Fruit fly (Drosophila melanogaster) whole organism, embryonic: ENCODE measurements around the gene CG31041.

Experiments
- Antp ChIP-seq: fragments of 200-800 bp; sonication (Bioruptor generic); optimal IDR thresholded peaks from 3 replicates; lab custom pipeline; 2016; ENCODE audit warnings: missing biosample characterization, missing genetic modification characterization
- Asciz ChIP-seq: fragments of 200-800 bp; sonication (Bioruptor generic); optimal IDR thresholded peaks from 2 replicates; lab custom pipeline; 2017; ENCODE audit warnings: missing biosample characterization, mild to moderate bottlenecking, missing genetic modification characterization, missing genetic modification reagents
- Bdp1 ChIP-seq: fragments of 200-800 bp; sonication (Bioruptor generic); optimal IDR thresholded peaks from 3 replicates; lab custom pipeline; 2016; ENCODE audit warnings: missing biosample characterization, missing genetic modification characterization
- Blimp-1 ChIP-seq: fragments of 200-800 bp; sonication (Bioruptor generic); optimal IDR thresholded peaks from 3 replicates; lab custom pipeline; 2018; ENCODE audit warnings: missing biosample characterization, missing genetic modification characterization, mild to moderate bottlenecking, moderate library complexity, missing genetic modification reagents
- CG10147 ChIP-seq: fragments of 200-800 bp; sonication (Bioruptor generic); optimal IDR thresholded peaks from 2 replicates; lab custom pipeline; 2019; ENCODE audit warnings: missing biosample characterization, mild to moderate bottlenecking, missing genetic modification characterization, moderate library complexity
- CG10274 ChIP-seq: fragments of 200-800 bp; sonication (Bioruptor generic); optimal IDR thresholded peaks from 3 replicates; lab custom pipeline; 2017; ENCODE audit warnings: missing biosample characterization, mild to moderate bottlenecking, missing genetic modification characterization
- CG11247 ChIP-seq: fragments of 200-800 bp; sonication (Bioruptor generic); IDR thresholded peaks from 2 replicates; pipeline ENCODE4 v1.3.6; 2022; ENCODE audit warnings: missing biosample characterization, missing genetic modification characterization
- CG1233 ChIP-seq: fragments of 200-800 bp; sonication (Bioruptor generic); optimal IDR thresholded peaks from 4 replicates; lab custom pipeline; 2018; ENCODE audit warnings: missing biosample characterization, mild to moderate bottlenecking, missing genetic modification characterization
- CG13424 ChIP-seq: fragments of 200-800 bp; sonication (Bioruptor generic); optimal IDR thresholded peaks from 2 replicates; lab custom pipeline; 2019; ENCODE audit warnings: missing biosample characterization, mild to moderate bottlenecking, missing genetic modification characterization, moderate library complexity
- CG13775 ChIP-seq: fragments of 200-800 bp; sonication (Bioruptor generic); optimal IDR thresholded peaks from 3 replicates; lab custom pipeline; 2017; ENCODE audit warnings: missing biosample characterization, mild to moderate bottlenecking, missing genetic modification characterization
- CG14667 ChIP-seq: fragments of 200-800 bp; sonication (Bioruptor generic); IDR thresholded peaks from 2 replicates; pipeline ENCODE4 v1.3.6; 2022; ENCODE audit warnings: missing biosample characterization, missing genetic modification characterization
- CG1647 ChIP-seq: fragments of 200-800 bp; sonication (Bioruptor generic); optimal IDR thresholded peaks from 3 replicates; lab custom pipeline; 2016; ENCODE audit warnings: missing biosample characterization, missing genetic modification characterization
- CG16863 ChIP-seq: fragments of 200-800 bp; sonication (Bioruptor generic); optimal IDR thresholded peaks from 3 replicates; lab custom pipeline; 2016; ENCODE audit warnings: missing biosample characterization, missing genetic modification characterization
- CG17186 ChIP-seq: fragments of 200-800 bp; sonication (Bioruptor generic); optimal IDR thresholded peaks from 3 replicates; lab custom pipeline; 2017; ENCODE audit warnings: missing biosample characterization, missing genetic modification reagents, missing genetic modification characterization
- CG18619 ChIP-seq: fragments of 200-800 bp; sonication (Bioruptor generic); optimal IDR thresholded peaks from 3 replicates; lab custom pipeline; 2017; ENCODE audit warnings: missing biosample characterization, mild to moderate bottlenecking, missing genetic modification characterization
- CG2889 ChIP-seq: fragments of 200-800 bp; sonication (Bioruptor generic); IDR thresholded peaks from 3 replicates; pipeline ENCODE4 v1.3.6; 2022; ENCODE audit warnings: missing biosample characterization, missing genetic modification characterization
- CG31388 ChIP-seq: fragments of 200-800 bp; sonication (Bioruptor generic); optimal IDR thresholded peaks from 2 replicates; lab custom pipeline; 2016; ENCODE audit warnings: missing biosample characterization, missing genetic modification characterization
- CG3163 ChIP-seq: fragments of 200-800 bp; sonication (Bioruptor generic); optimal IDR thresholded peaks from 3 replicates; lab custom pipeline; 2016; ENCODE audit warnings: missing biosample characterization, missing genetic modification characterization
- CG8290 ChIP-seq, 3 experiments: fragments of 200-800 bp; sonication (Bioruptor generic); optimal IDR thresholded peaks; 2 replicates each; lab custom pipeline; 2016 to 2019; ENCODE audit warnings: missing biosample characterization in 3 of 3, missing genetic modification characterization in 3 of 3, mild to moderate bottlenecking in 2 of 3, moderate library complexity in 1 of 3
- CG8944 ChIP-seq: fragments of 200-800 bp; sonication (Bioruptor generic); optimal IDR thresholded peaks from 3 replicates; lab custom pipeline; 2016; ENCODE audit warnings: missing biosample characterization, missing genetic modification characterization
- CG9727 ChIP-seq: fragments of 200-800 bp; sonication (Bioruptor generic); optimal IDR thresholded peaks from 3 replicates; lab custom pipeline; 2017; ENCODE audit warnings: missing biosample characterization, mild to moderate bottlenecking, missing genetic modification characterization
- Camta ChIP-seq: fragments of 200-800 bp; sonication (Bioruptor generic); optimal IDR thresholded peaks from 2 replicates; lab custom pipeline; 2016; ENCODE audit warnings: missing biosample characterization, missing genetic modification characterization
- Ets65A ChIP-seq: fragments of 200-800 bp; sonication (Bioruptor generic); peaks from one replicate; lab custom pipeline; 2016; ENCODE audit warnings: missing biosample characterization, missing genetic modification characterization
- HHEX ChIP-seq: fragments of 200-800 bp; sonication (Bioruptor generic); optimal IDR thresholded peaks from 3 replicates; lab custom pipeline; 2017; ENCODE audit warnings: missing biosample characterization, mild to moderate bottlenecking, missing genetic modification characterization, missing genetic modification reagents
- HLH4C ChIP-seq: fragments of 200-800 bp; sonication (Bioruptor generic); IDR thresholded peaks from 3 replicates; pipeline ENCODE4 v1.3.6; 2022; ENCODE audit warnings: missing biosample characterization, missing genetic modification characterization; ENCODE audit not compliant: partially characterized antibody
- Hr39 ChIP-seq: fragments of >200 bp; optimal IDR thresholded peaks from 2 replicates; lab custom pipeline; 2017
- Nf-YC ChIP-seq: fragments of 200-800 bp; optimal IDR thresholded peaks from 3 replicates; lab custom pipeline; 2019; ENCODE audit warnings: missing biosample characterization, mild to moderate bottlenecking, missing genetic modification characterization, moderate library complexity
- PHDP ChIP-seq: fragments of 200-800 bp; sonication (Bioruptor generic); optimal IDR thresholded peaks from 3 replicates; lab custom pipeline; 2018; ENCODE audit warnings: missing biosample characterization, mild to moderate bottlenecking, missing genetic modification characterization, moderate library complexity
- ara ChIP-seq: fragments of 200-800 bp; sonication (Bioruptor generic); IDR thresholded peaks from 2 replicates; pipeline ENCODE4 v1.3.6; 2022; ENCODE audit warnings: missing biosample characterization, missing genetic modification characterization
- bcd ChIP-seq: fragments of 200-800 bp; sonication (Bioruptor generic); optimal IDR thresholded peaks from 2 replicates; lab custom pipeline; 2017; ENCODE audit warnings: missing biosample characterization, mild to moderate bottlenecking, missing genetic modification characterization
- cg ChIP-seq: fragments of 200-800 bp; sonication (Bioruptor generic); optimal IDR thresholded peaks from 3 replicates; lab custom pipeline; 2019; ENCODE audit warnings: missing biosample characterization, mild to moderate bottlenecking, missing genetic modification characterization, moderate library complexity
- chinmo ChIP-seq: fragments of 200-800 bp; sonication (Bioruptor generic); IDR thresholded peaks from 4 replicates; pipeline ENCODE4 v1.3.6; 2022; ENCODE audit warnings: missing biosample characterization, missing genetic modification characterization; ENCODE audit not compliant: partially characterized antibody
- chm ChIP-seq: fragments of 200-800 bp; sonication (Bioruptor generic); IDR thresholded peaks from 2 replicates; pipeline ENCODE4 v1.3.6; 2022; ENCODE audit warnings: missing biosample characterization, missing genetic modification characterization
- gem ChIP-seq: fragments of 200-800 bp; sonication (Bioruptor generic); optimal IDR thresholded peaks from 2 replicates; lab custom pipeline; 2019; ENCODE audit warnings: missing biosample characterization, mild to moderate bottlenecking, missing genetic modification characterization, moderate library complexity
- gsb-n ChIP-seq: fragments of 200-800 bp; sonication (Bioruptor generic); optimal IDR thresholded peaks from 3 replicates; lab custom pipeline; 2018; ENCODE audit warnings: missing biosample characterization, mild to moderate bottlenecking, missing genetic modification characterization
- ham ChIP-seq: fragments of 200-800 bp; sonication (Bioruptor generic); IDR thresholded peaks from 2 replicates; pipeline ENCODE4 v1.3.6; 2022; ENCODE audit warnings: missing biosample characterization, missing genetic modification characterization
- ind ChIP-seq: fragments of 200-800 bp; sonication (Bioruptor generic); optimal IDR thresholded peaks from 3 replicates; lab custom pipeline; 2016; ENCODE audit warnings: missing biosample characterization, missing genetic modification characterization
- jigr1 ChIP-seq: fragments of 200-800 bp; sonication (Bioruptor generic); IDR thresholded peaks from 3 replicates; pipeline ENCODE4 v1.3.6; 2022; ENCODE audit warnings: missing biosample characterization, missing genetic modification characterization
- jing ChIP-seq: fragments of 200-800 bp; sonication (Bioruptor generic); optimal IDR thresholded peaks from 2 replicates; lab custom pipeline; 2018; ENCODE audit warnings: missing biosample characterization, mild to moderate bottlenecking, missing genetic modification characterization
- klu ChIP-seq: fragments of 200-800 bp; sonication (Bioruptor generic); IDR thresholded peaks from 2 replicates; pipeline ENCODE4 v1.3.6; 2022; ENCODE audit warnings: missing biosample characterization, missing genetic modification characterization
- org-1 ChIP-seq: fragments of 200-800 bp; sonication (Bioruptor generic); optimal IDR thresholded peaks from 2 replicates; lab custom pipeline; 2017; ENCODE audit warnings: missing biosample characterization, missing genetic modification characterization
- phol ChIP-seq: fragments of 200-800 bp; sonication (Bioruptor generic); optimal IDR thresholded peaks from 3 replicates; lab custom pipeline; 2018; ENCODE audit warnings: missing biosample characterization, mild to moderate bottlenecking, missing genetic modification characterization, moderate library complexity
- run ChIP-seq: fragments of 200-800 bp; sonication (Bioruptor generic); optimal IDR thresholded peaks from 3 replicates; lab custom pipeline; 2018; ENCODE audit warnings: missing biosample characterization, mild to moderate bottlenecking, missing genetic modification characterization
- sens-2 ChIP-seq: fragments of 200-800 bp; sonication (Bioruptor generic); IDR thresholded peaks from 2 replicates; pipeline ENCODE4 v1.3.6; 2022; ENCODE audit warnings: missing biosample characterization, missing genetic modification characterization
- sob ChIP-seq: fragments of 200-800 bp; sonication (Bioruptor generic); IDR thresholded peaks from 2 replicates; pipeline ENCODE4 v1.3.6; 2022; ENCODE audit warnings: missing biosample characterization, missing genetic modification characterization
- stwl ChIP-seq: fragments of 200-800 bp; sonication (Bioruptor generic); optimal IDR thresholded peaks from 3 replicates; lab custom pipeline; 2018; ENCODE audit warnings: missing biosample characterization, mild to moderate bottlenecking, missing genetic modification characterization, moderate library complexity
- unpg ChIP-seq: fragments of 200-800 bp; sonication (Bioruptor generic); optimal IDR thresholded peaks from 3 replicates; lab custom pipeline; 2018; ENCODE audit warnings: missing biosample characterization, mild to moderate bottlenecking, missing genetic modification characterization, moderate library complexity
- wek ChIP-seq: fragments of 200-800 bp; sonication (Bioruptor generic); optimal IDR thresholded peaks from 3 replicates; lab custom pipeline; 2018; ENCODE audit warnings: missing biosample characterization, mild to moderate bottlenecking, missing genetic modification characterization, moderate library complexity
- wor ChIP-seq: fragments of 200-800 bp; sonication (Bioruptor generic); IDR thresholded peaks from 2 replicates; pipeline ENCODE4 v1.3.6; 2022; ENCODE audit warnings: missing biosample characterization, missing genetic modification characterization

Gene CG31041

DNA sequence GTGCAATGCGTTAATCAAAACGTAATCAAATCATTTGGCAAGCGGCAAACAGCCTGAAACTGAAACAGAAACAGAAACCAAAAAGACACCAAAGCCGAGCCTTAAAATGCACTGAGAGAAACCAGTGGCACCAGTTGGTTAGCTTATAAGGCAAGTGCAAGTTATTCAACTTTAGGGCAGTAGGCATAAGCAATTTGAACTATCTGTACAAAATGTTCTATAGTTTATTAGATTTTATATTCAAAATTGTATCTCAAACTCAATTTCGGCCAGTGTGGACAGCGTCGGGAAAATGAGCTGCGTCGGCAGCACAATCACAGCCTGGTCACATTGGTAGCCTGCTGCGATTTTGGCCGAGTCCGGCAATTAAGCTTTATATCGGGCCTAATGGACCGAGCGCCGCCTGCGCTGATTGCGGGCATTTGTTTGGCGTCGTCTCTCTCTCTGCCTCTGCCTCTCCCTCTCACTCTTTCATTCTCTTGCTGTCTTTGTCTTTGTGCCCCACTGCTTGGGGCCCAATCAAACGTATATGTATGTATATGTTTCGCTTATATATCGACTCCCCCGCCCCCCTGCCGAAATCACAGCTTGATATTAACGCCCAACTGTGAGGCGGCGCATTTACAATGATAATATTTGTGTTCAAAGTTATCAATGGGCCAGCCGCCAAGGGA, 23.6 kb downstream of the CG31041 start (continued):
- peak; percentile 48; the same call in 1 of the 2 replicates for TF ChIP-seq sob
- no peak for TF ChIP-seq CG10147 (GFP tag; lab: Kevin White, UChicago)
- TF ChIP-seq ind (GFP tag; lab: Kevin White, UChicago): peak; percentile 61
- TF ChIP-seq CG3163: no peak
- peak; percentile 45 for TF ChIP-seq PHDP (tag; lab: Kevin White, UChicago)
- TF ChIP-seq org-1 (GFP tag; lab: Kevin White, UChicago): peak; percentile 35
- peak; percentile 94 for TF ChIP-seq Ets65A (GFP tag; lab: Kevin White, UChicago)
- peak; percentile 53; the same call in 2 of the 3 replicates for TF ChIP-seq CG2889 (GFP tag; lab: Robert Waterston, UW)
- TF ChIP-seq CG9727: peak; percentile 79
- TF ChIP-seq CG10274 (GFP tag; lab: Kevin White, UChicago): no peak
- peak; percentile 33 for TF ChIP-seq CG8290 (GFP tag; optimal IDR thresholded peaks at IDR 0.05; lab: Kevin White, UChicago)
- peak in 1 of 2 experiments; percentile 57 for TF ChIP-seq CG8290 (tag; optimal IDR thresholded peaks at IDR 0.05; lab: Kevin White, UChicago)
- no peak for TF ChIP-seq wek
- TF ChIP-seq sens-2 (GFP tag; lab: Robert Waterston, UW): peak; percentile 58; the same call in 1 of the 2 replicates
- peak; percentile 21 for TF ChIP-seq Asciz (GFP tag; lab: Kevin White, UChicago)
- no peak for TF ChIP-seq HLH4C (GFP tag; lab: Robert Waterston, UW)
- peak; percentile 41 for TF ChIP-seq jing (GFP tag; lab: Kevin White, UChicago)
- peak; percentile 57 for TF ChIP-seq Antp (GFP tag; lab: Kevin White, UChicago)
- no peak for TF ChIP-seq ham (GFP tag; lab: Robert Waterston, UW)
- peak; percentile 60 for TF ChIP-seq wor (GFP tag; lab: Robert Waterston, UW)
- peak; percentile 76 for TF ChIP-seq chm (GFP tag; lab: Robert Waterston, UW)
- no peak for TF ChIP-seq klu
- peak; percentile 68 for TF ChIP-seq unpg
- peak; percentile 44 for TF ChIP-seq CG8944
- TF ChIP-seq Camta (GFP tag; lab: Kevin White, UChicago): peak; percentile 55
- TF ChIP-seq CG17186 (GFP tag; lab: Kevin White, UChicago): no peak
- peak; percentile 68 for TF ChIP-seq CG13424 (tag; lab: Kevin White, UChicago)
- peak; percentile 14 for TF ChIP-seq gsb-n (tag; lab: Kevin White, UChicago)
- TF ChIP-seq CG16863 (GFP tag; lab: Kevin White, UChicago): peak; percentile 56
- TF ChIP-seq CG11247 (GFP tag; lab: Robert Waterston, UW): peak; percentile 30; the same call in 1 of the 2 replicates
- 0 out of 4 replicates have a peak, but pooled peaks have one; percentile 31 for TF ChIP-seq chinmo (GFP tag; lab: Robert Waterston, UW)
- peak; percentile 47; the same call in 1 of the 2 replicates for TF ChIP-seq CG14667
- TF ChIP-seq jigr1: peak; percentile 50; the same call in 1 of the 3 replicates
- TF ChIP-seq Bdp1 (GFP tag; lab: Kevin White, UChicago): peak; percentile 10
- TF ChIP-seq HHEX (GFP tag; lab: Kevin White, UChicago): peak; percentile 21
- TF ChIP-seq Hr39 (lab: Kevin White, UChicago): no peak
- peak; percentile 79 for TF ChIP-seq ara (GFP tag; lab: Robert Waterston, UW)
- TF ChIP-seq CG31388 (GFP tag; lab: Kevin White, UChicago): peak; percentile 6
- peak; percentile 26 for TF ChIP-seq CG1647 (GFP tag; lab: Kevin White, UChicago)
- peak; percentile 93 for TF ChIP-seq Nf-YC (tag; lab: Kevin White, UChicago)
- TF ChIP-seq phol (tag; lab: Kevin White, UChicago): peak; percentile 77
- TF ChIP-seq cg: peak; percentile 48
- TF ChIP-seq CG1233 (GFP tag; lab: Kevin White, UChicago): peak; percentile 67
- TF ChIP-seq run (tag; lab: Kevin White, UChicago): peak; percentile 14
- TF ChIP-seq CG18619 (GFP tag; lab: Kevin White, UChicago): peak; percentile 24
- peak; percentile 63 for TF ChIP-seq Blimp-1 (GFP tag; lab: Kevin White, UChicago)
- peak; percentile 80 for TF ChIP-seq gem (tag; lab: Kevin White, UChicago)
- peak; percentile 77 for TF ChIP-seq stwl (tag; lab: Kevin White, UChicago)
- peak; percentile 47 for TF ChIP-seq bcd (GFP tag; lab: Kevin White, UChicago)
- TF ChIP-seq CG13775 (GFP tag; lab: Kevin White, UChicago): peak; percentile 53
